Worm (Caenorhabditis elegans) whole organism, L3 larva: Measurements from ENCODE around the gene Y57G11C.43.
A peak's percentile ranks its signal among the peaks of the same experiment; 100 is the strongest.

Source experiments
- R02D3.7 ChIP-seq: fragments of 150-350 bp; optimal IDR thresholded peaks from 2 replicates; lab custom pipeline; 2014; ENCODE audit warnings: missing biosample characterization, missing genetic modification characterization
- ama-1 ChIP-seq: fragments of 150-350 bp; optimal IDR thresholded peaks from 2 replicates; lab custom pipeline; 2018
- ceh-16 ChIP-seq: sonication (generic microtip); optimal IDR thresholded peaks from 2 replicates; lab custom pipeline; 2017; ENCODE audit warnings: missing biosample characterization, missing genetic modification characterization
- ceh-82 ChIP-seq: fragments of 150-350 bp; optimal IDR thresholded peaks from 2 replicates; lab custom pipeline; 2014; ENCODE audit warnings: missing biosample characterization, missing genetic modification characterization
- egl-27 ChIP-seq: sonication (generic microtip); optimal IDR thresholded peaks from 4 replicates; lab custom pipeline; 2017; ENCODE audit warnings: missing biosample characterization, missing genetic modification reagents, missing genetic modification characterization
- egl-5 ChIP-seq: fragments of 150-350 bp; optimal IDR thresholded peaks from 2 replicates; lab custom pipeline; 2017; ENCODE audit warnings: missing biosample characterization, missing genetic modification reagents, missing genetic modification characterization, inconsistent platforms
- elt-1 ChIP-seq: fragments of 150-350 bp; optimal IDR thresholded peaks from 2 replicates; lab custom pipeline; 2014; ENCODE audit warnings: missing biosample characterization, missing genetic modification characterization
- eor-1 ChIP-seq, 2 experiments: fragments of 150-350 bp; optimal IDR thresholded peaks; 2 replicates each; lab custom pipeline; 2014 to 2018; ENCODE audit warnings: missing biosample characterization in 2 of 2, missing genetic modification characterization in 2 of 2
- fkh-10 ChIP-seq: sonication (generic microtip); optimal IDR thresholded peaks from 2 replicates; lab custom pipeline; 2017; ENCODE audit warnings: missing biosample characterization, missing genetic modification reagents, missing genetic modification characterization
- fkh-2 ChIP-seq: fragments of 150-350 bp; optimal IDR thresholded peaks from 2 replicates; lab custom pipeline; 2014; ENCODE audit warnings: missing biosample characterization, missing genetic modification reagents, missing genetic modification characterization
- hmg-11 ChIP-seq: sonication (generic microtip); optimal IDR thresholded peaks from 2 replicates; lab custom pipeline; 2016; ENCODE audit warnings: missing genetic modification characterization, missing compliant biosample characterization
- jun-1 ChIP-seq: fragments of 150-350 bp; optimal IDR thresholded peaks from 2 replicates; lab custom pipeline; 2014; ENCODE audit warnings: missing biosample characterization, missing genetic modification reagents, missing genetic modification characterization
- lin-39 ChIP-seq: fragments of 150-350 bp; optimal IDR thresholded peaks from 2 replicates; lab custom pipeline; 2018; ENCODE audit warnings: missing biosample characterization, missing genetic modification reagents, missing genetic modification characterization
- lsy-12 ChIP-seq: sonication (generic microtip); optimal IDR thresholded peaks from 2 replicates; lab custom pipeline; 2016; ENCODE audit warnings: mild to moderate bottlenecking, missing genetic modification characterization, missing compliant biosample characterization
- mdl-1 ChIP-seq: fragments of 150-350 bp; optimal IDR thresholded peaks from 2 replicates; lab custom pipeline; 2014; ENCODE audit warnings: missing biosample characterization, missing genetic modification characterization
- nfya-1 ChIP-seq: sonication (generic microtip); optimal IDR thresholded peaks from 2 replicates; lab custom pipeline; 2017; ENCODE audit warnings: missing genetic modification characterization, mild to moderate bottlenecking, missing compliant biosample characterization, antibody characterized with exemption, moderate library complexity; ENCODE audit not compliant: insufficient read depth
- nhr-11 ChIP-seq: fragments of 150-350 bp; optimal IDR thresholded peaks from 2 replicates; lab custom pipeline; 2014; ENCODE audit warnings: missing biosample characterization, missing genetic modification characterization
- nhr-237 ChIP-seq: fragments of 150-350 bp; optimal IDR thresholded peaks from 2 replicates; lab custom pipeline; 2014; ENCODE audit warnings: missing biosample characterization, missing genetic modification characterization
- nhr-25 ChIP-seq: sonication (generic microtip); optimal IDR thresholded peaks from 2 replicates; lab custom pipeline; 2017; ENCODE audit warnings: missing biosample characterization, missing genetic modification characterization
- nhr-28 ChIP-seq: fragments of 150-350 bp; optimal IDR thresholded peaks from 2 replicates; lab custom pipeline; 2014; ENCODE audit warnings: missing biosample characterization, missing genetic modification characterization
- nhr-67 ChIP-seq: fragments of 150-350 bp; optimal IDR thresholded peaks from 2 replicates; lab custom pipeline; 2014; ENCODE audit warnings: missing biosample characterization, missing genetic modification characterization
- nhr-77 ChIP-seq: fragments of 150-350 bp; optimal IDR thresholded peaks from 2 replicates; lab custom pipeline; 2014; ENCODE audit warnings: missing biosample characterization, missing genetic modification characterization
- pha-4 ChIP-seq: fragments of 150-350 bp; optimal IDR thresholded peaks from 2 replicates; lab custom pipeline; 2014; ENCODE audit warnings: missing biosample characterization, missing genetic modification reagents, missing genetic modification characterization
- pqm-1 ChIP-seq: fragments of 150-350 bp; optimal IDR thresholded peaks from 2 replicates; lab custom pipeline; 2017; ENCODE audit warnings: missing biosample characterization, missing genetic modification characterization, inconsistent platforms
- sea-2 ChIP-seq: fragments of 150-350 bp; sonication (generic microtip); optimal IDR thresholded peaks from 4 replicates; lab custom pipeline; 2014; ENCODE audit warnings: missing biosample characterization, missing genetic modification reagents, missing genetic modification characterization
- skn-1 ChIP-seq: fragments of 150-350 bp; optimal IDR thresholded peaks from 2 replicates; lab custom pipeline; 2014; ENCODE audit warnings: missing biosample characterization, missing genetic modification characterization
- tbx-2 ChIP-seq: sonication (generic microtip); optimal IDR thresholded peaks from 2 replicates; lab custom pipeline; 2016; ENCODE audit warnings: mild to moderate bottlenecking, missing genetic modification characterization, missing compliant biosample characterization
- ztf-11 ChIP-seq: fragments of 150-350 bp; optimal IDR thresholded peaks from 2 replicates; lab custom pipeline; 2014; ENCODE audit warnings: missing biosample characterization, missing genetic modification characterization
- ztf-4 ChIP-seq: fragments of 150-350 bp; optimal IDR thresholded peaks from 2 replicates; lab custom pipeline; 2014; ENCODE audit warnings: missing biosample characterization, missing genetic modification characterization

Gene Y57G11C.43

ce11 chrIV:14769218-14769835, at the start of gene Y57G11C.43:
Gene Y57G11C.43 (plus strand): TSS chrIV:14769441.
- TF ChIP-seq R02D3.7: no peak
- TF ChIP-seq ama-1 (lab: Kevin White, UChicago): peak; percentile 43
- TF ChIP-seq, all 47 proteins: peak for 1

ce11 chrIV:14728225-14728624, 41.0 kb upstream of the Y57G11C.43 start, which contains the start of gene Y57G11C.42:
Gene Y57G11C.42 (plus strand): TSS chrIV:14728525.
- no peak for TF ChIP-seq skn-1 (tag; lab: Kevin White, UChicago)
- TF ChIP-seq nhr-237 (tag; lab: Kevin White, UChicago): no peak
- TF ChIP-seq R02D3.7: no peak
- no peak for TF ChIP-seq eor-1 (tag; optimal IDR thresholded peaks at IDR 0.05; lab: Kevin White, UChicago)
- no peak for TF ChIP-seq ztf-4 (tag; lab: Kevin White, UChicago)
- no peak for TF ChIP-seq nhr-67

ce11 chrIV:14729272-14729671, 40.0 kb upstream of the Y57G11C.43 start:
- TF ChIP-seq nhr-25 (tag; lab: Kevin White, UChicago) (peak; percentile 81), ceh-82 (tag; lab: Kevin White, UChicago) (no peak), elt-1 (peak; percentile 68)

ce11 chrIV:14741926-14742325, 27.3 kb upstream of the Y57G11C.43 start:
- TF ChIP-seq fkh-10 (no peak), nfya-1 (tag; lab: Kevin White, UChicago) (no peak), nhr-77 (tag; lab: Kevin White, UChicago) (no peak), nhr-11 (tag; lab: Kevin White, UChicago) (no peak), pha-4 (tag; lab: Kevin White, UChicago) (no peak), egl-27 (no peak), nhr-28 (tag; lab: Kevin White, UChicago) (no peak), hmg-11 (tag; lab: Kevin White, UChicago) (no peak), pqm-1 (tag; lab: Kevin White, UChicago) (no peak), lsy-12 (tag; lab: Kevin White, UChicago) (no peak), ceh-82 (tag; lab: Kevin White, UChicago) (no peak), nhr-67 (no peak), nhr-25 (tag; lab: Kevin White, UChicago) (no peak)

ce11 chrIV:14754912-14755311, 14.3 kb upstream of the Y57G11C.43 start, which contains the start of gene Y57G11C.499:
Gene Y57G11C.499 (minus strand): TSS chrIV:14754934.
- TF ChIP-seq mdl-1 (tag; lab: Kevin White, UChicago) (no peak), nhr-237 (tag; lab: Kevin White, UChicago) (no peak)
- TF ChIP-seq, all 47 proteins: peak for 0

- no peak for TF ChIP-seq tbx-2 (tag; lab: Kevin White, UChicago)
Observed at ce11 chrIV:14757786-14758185, 11.5 kb upstream of the Y57G11C.43 start.

- TF ChIP-seq ceh-16 (tag; lab: Kevin White, UChicago) (no peak), tbx-2 (tag; lab: Kevin White, UChicago) (no peak), nhr-25 (tag; lab: Kevin White, UChicago) (no peak), sea-2 (no peak), mdl-1 (tag; lab: Kevin White, UChicago) (no peak), skn-1 (tag; lab: Kevin White, UChicago) (no peak), lsy-12 (tag; lab: Kevin White, UChicago) (no peak), nhr-11 (tag; lab: Kevin White, UChicago) (no peak), lin-39 (tag; lab: Kevin White, UChicago) (no peak), pha-4 (tag; lab: Kevin White, UChicago) (no peak)
Observed at ce11 chrIV:14759662-14760061, 9.6 kb upstream of the Y57G11C.43 start.

ce11 chrIV:14760845-14761244, 8.4 kb upstream of the Y57G11C.43 start, which contains the start of gene ptp-5.2:
Gene ptp-5.2 (minus strand): TSS chrIV:14760945.
- TF ChIP-seq ztf-11 (no peak), sea-2 (no peak), jun-1 (tag; lab: Kevin White, UChicago) (no peak), fkh-2 (tag; lab: Kevin White, UChicago) (no peak), ztf-4 (tag; lab: Kevin White, UChicago) (no peak), egl-5 (tag; lab: Kevin White, UChicago) (no peak), R02D3.7 (no peak)
